Fruit fly (Drosophila melanogaster): ENCODE results near the gene mthl2.

Gene mthl2

DNA sequence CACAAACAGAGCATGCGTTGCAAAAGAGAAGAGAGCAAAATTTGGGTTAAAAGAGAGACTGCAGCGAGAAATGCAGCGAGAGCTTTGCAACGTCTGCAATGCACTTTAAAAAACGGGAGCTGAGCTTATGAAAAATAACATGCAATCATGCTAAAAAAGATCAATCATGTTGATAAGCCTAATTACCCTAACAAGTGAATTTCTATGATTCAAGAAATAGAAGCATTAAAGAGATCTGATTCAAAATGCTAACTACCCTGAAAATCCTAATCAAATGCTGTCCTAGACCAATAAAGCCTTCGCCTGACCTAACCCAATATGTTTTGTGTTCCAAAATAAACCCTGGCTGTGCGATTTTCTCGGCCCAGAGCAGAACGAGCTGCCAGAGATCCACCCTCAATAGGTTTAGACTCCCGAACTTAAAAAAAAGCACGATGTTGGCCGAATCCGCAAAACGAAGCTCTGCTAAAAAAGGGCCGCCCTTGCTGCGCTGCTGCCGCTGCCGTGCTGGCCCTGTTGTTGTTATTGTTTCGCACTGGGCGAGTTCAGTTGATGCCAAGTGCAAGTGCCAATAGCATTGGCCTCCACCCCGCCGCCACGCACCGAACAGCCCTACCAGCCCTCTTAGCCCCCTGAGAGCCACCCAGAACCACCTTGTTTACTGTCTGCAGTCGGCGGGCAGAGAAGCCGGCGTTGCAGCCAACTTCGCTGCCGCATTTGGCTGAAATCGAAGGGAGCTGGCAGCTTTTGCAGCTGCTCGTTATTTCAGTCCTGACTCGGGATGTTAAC lies 30.8 kb downstream of the mthl2 start (continued):
- TF ChIP-seq CG10631 (GFP tag; optimal IDR thresholded peaks at IDR 0.05), result peak; percentile 64
- peak; percentile 41 for TF ChIP-seq net (GFP tag; optimal IDR thresholded peaks at IDR 0.05)
- TF ChIP-seq CG9139 (GFP tag; optimal IDR thresholded peaks at IDR 0.05), result no peak
- peak; percentile 53 for TF ChIP-seq Ets96B (tag; optimal IDR thresholded peaks at IDR 0.05)
- peak; percentile 55 for TF ChIP-seq CG3919 (GFP tag; optimal IDR thresholded peaks at IDR 0.05)
- TF ChIP-seq spab (GFP tag; optimal IDR thresholded peaks at IDR 0.05), result peak; percentile 31
- peak; percentile 9 for TF ChIP-seq dsx (GFP tag; optimal IDR thresholded peaks at IDR 0.05; ENCODE audit: poor library complexity, severe bottlenecking)
- TF ChIP-seq fd59A (GFP tag; optimal IDR thresholded peaks at IDR 0.05), result peak; percentile 12
- TF ChIP-seq ss (GFP tag; optimal IDR thresholded peaks at IDR 0.05), result peak in 1 of 2 experiments; percentile 41
- TF ChIP-seq dac (GFP tag; optimal IDR thresholded peaks at IDR 0.05), result peak; percentile 21
- TF ChIP-seq Eip78C (GFP tag), result peak; percentile 67
- TF ChIP-seq Blimp-1 (GFP tag; optimal IDR thresholded peaks at IDR 0.05), result no peak
- peak; percentile 8 for TF ChIP-seq topi (GFP tag; optimal IDR thresholded peaks at IDR 0.05)
- TF ChIP-seq salr (GFP tag; optimal IDR thresholded peaks at IDR 0.05), result peak in 1 of 2 experiments; percentile 13
- peak; percentile 7 for TF ChIP-seq Eip75B (GFP tag; optimal IDR thresholded peaks at IDR 0.05)
- peak; percentile 52 for TF ChIP-seq OdsH (GFP tag; optimal IDR thresholded peaks at IDR 0.05)
- TF ChIP-seq CG6854 (GFP tag; optimal IDR thresholded peaks at IDR 0.05), result no peak
- TF ChIP-seq CG1621 (tag; optimal IDR thresholded peaks at IDR 0.05), result no peak
- peak; percentile 36 for TF ChIP-seq CG6792 (GFP tag; optimal IDR thresholded peaks at IDR 0.05)

DNA sequence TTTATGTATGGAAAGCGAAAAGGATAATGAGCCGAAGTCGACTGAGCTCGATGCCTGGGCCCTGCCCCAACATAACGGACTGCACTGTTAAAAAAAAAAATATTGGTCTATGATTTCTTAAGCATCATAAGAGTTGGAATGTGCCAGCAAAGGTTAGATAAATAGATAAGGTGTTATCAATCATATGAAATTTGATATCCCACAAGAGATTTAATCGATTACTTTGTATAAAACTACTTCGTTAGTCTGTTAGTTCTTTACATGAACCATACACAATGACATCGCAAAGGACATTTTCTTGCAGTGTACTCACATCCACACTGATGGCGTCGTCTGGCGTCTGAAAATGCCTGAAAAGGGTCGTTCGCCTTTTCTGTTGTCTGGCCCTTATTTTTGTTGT lies 32.9 kb downstream of the mthl2 start:
- TF ChIP-seq acj6 (GFP tag; optimal IDR thresholded peaks at IDR 0.05) (peak; percentile 56), Sox15 (GFP tag; optimal IDR thresholded peaks at IDR 0.05) (peak; percentile 20), CG6163 (GFP tag; IDR thresholded peaks at IDR 0.05) (0 out of 3 replicates have a peak, but pooled peaks have one; percentile 42), CG32006 (GFP tag; optimal IDR thresholded peaks at IDR 0.05) (peak; percentile 67), CG8632 (GFP tag; optimal IDR thresholded peaks at IDR 0.05) (peak; percentile 44), lz (GFP tag; optimal IDR thresholded peaks at IDR 0.05) (peak; percentile 71), CG11902 (GFP tag; optimal IDR thresholded peaks at IDR 0.05) (no peak), CG10669 (GFP tag; optimal IDR thresholded peaks at IDR 0.05) (peak; percentile 63), achi (GFP tag; optimal IDR thresholded peaks at IDR 0.05) (peak; percentile 50), Eip78C (GFP tag) (peak; percentile 90), Sox14 (GFP tag; optimal IDR thresholded peaks at IDR 0.05) (peak; percentile 62), OdsH (GFP tag; optimal IDR thresholded peaks at IDR 0.05) (peak; percentile 38), eg (GFP tag; IDR thresholded peaks at IDR 0.05) (no peak), CG6792 (GFP tag; optimal IDR thresholded peaks at IDR 0.05) (peak; percentile 50), Hr39 (GFP tag; optimal IDR thresholded peaks at IDR 0.05) (peak; percentile 56), CG6276 (GFP tag; optimal IDR thresholded peaks at IDR 0.05) (no peak), Lpt (GFP tag; optimal IDR thresholded peaks at IDR 0.05) (peak; percentile 14), Sox102F (GFP tag; optimal IDR thresholded peaks at IDR 0.05) (peak; percentile 66), net (GFP tag; optimal IDR thresholded peaks at IDR 0.05) (no peak), CG11294 (GFP tag; IDR thresholded peaks at IDR 0.05) (no peak), CG31627 (GFP tag; optimal IDR thresholded peaks at IDR 0.05) (peak; percentile 60), CG4318 (GFP tag; optimal IDR thresholded peaks at IDR 0.05) (peak; percentile 17), CG9139 (GFP tag; optimal IDR thresholded peaks at IDR 0.05) (peak; percentile 32), Hr38 (GFP tag; optimal IDR thresholded peaks at IDR 0.05) (no peak), CG6854 (GFP tag; optimal IDR thresholded peaks at IDR 0.05) (no peak), dac (GFP tag; optimal IDR thresholded peaks at IDR 0.05) (no peak), CG10631 (GFP tag; optimal IDR thresholded peaks at IDR 0.05) (peak; percentile 44), CG15336 (GFP tag; IDR thresholded peaks at IDR 0.05) (no peak), topi (GFP tag; optimal IDR thresholded peaks at IDR 0.05) (peak; percentile 61), CG1621 (tag; optimal IDR thresholded peaks at IDR 0.05) (peak; percentile 39), CG7368 (GFP tag; optimal IDR thresholded peaks at IDR 0.05) (no peak), svp (GFP tag) (peak; percentile 85), dsx (GFP tag; optimal IDR thresholded peaks at IDR 0.05; ENCODE audit: poor library complexity, severe bottlenecking) (peak; percentile 29), fkh (GFP tag; optimal IDR thresholded peaks at IDR 0.05) (no peak), Gug (GFP tag; IDR thresholded peaks at IDR 0.05) (no peak), CG16779 (tag; optimal IDR thresholded peaks at IDR 0.05) (no peak), CG6808 (GFP tag; optimal IDR thresholded peaks at IDR 0.05) (peak; percentile 65), CG8119 (GFP tag; IDR thresholded peaks at IDR 0.05) (0 out of 3 replicates have a peak, but pooled peaks have one; percentile 31), pdm3 (GFP tag; optimal IDR thresholded peaks at IDR 0.05) (peak; percentile 52)
